Worm (Caenorhabditis elegans) whole organism, late embryonic: ENCODE results near the gene F21C10.6.

Experiments
- C08G9.2 ChIP-seq: sonication (generic microtip); optimal IDR thresholded peaks from 2 replicates; lab custom pipeline; 2016; ENCODE audit warnings: mild to moderate bottlenecking, missing genetic modification characterization, moderate library complexity, missing compliant biosample characterization
- Y22D7AL.16 ChIP-seq: sonication (generic microtip); optimal IDR thresholded peaks from 2 replicates; lab custom pipeline; 2016; ENCODE audit warnings: missing genetic modification characterization, missing compliant biosample characterization
- ahr-1 ChIP-seq: sonication (generic microtip); optimal IDR thresholded peaks from 2 replicates; lab custom pipeline; 2016; ENCODE audit warnings: missing genetic modification characterization, missing compliant biosample characterization
- ama-1 ChIP-seq: fragments of 150-350 bp; optimal IDR thresholded peaks from 2 replicates; lab custom pipeline; 2014
- ceh-14 ChIP-seq: sonication (generic microtip); optimal IDR thresholded peaks from 2 replicates; lab custom pipeline; 2016; ENCODE audit warnings: missing genotype, missing genetic modification characterization, missing compliant biosample characterization
- ceh-18 ChIP-seq: sonication (generic microtip); optimal IDR thresholded peaks from 2 replicates; lab custom pipeline; 2016; ENCODE audit warnings: missing genetic modification characterization, missing compliant biosample characterization
- ceh-19 ChIP-seq: fragments of 200-800 bp; sonication (Bioruptor generic); optimal IDR thresholded peaks from 2 replicates; lab custom pipeline; 2018; ENCODE audit warnings: mild to moderate bottlenecking, missing genetic modification characterization, missing compliant biosample characterization
- ceh-22 ChIP-seq: sonication (generic microtip); optimal IDR thresholded peaks from 2 replicates; lab custom pipeline; 2017; ENCODE audit warnings: missing biosample characterization, missing genetic modification characterization
- ceh-31 ChIP-seq: sonication (generic microtip); optimal IDR thresholded peaks from 2 replicates; lab custom pipeline; 2016; ENCODE audit warnings: missing genetic modification characterization, missing compliant biosample characterization
- ceh-34 ChIP-seq: sonication (generic microtip); optimal IDR thresholded peaks from 2 replicates; lab custom pipeline; 2016; ENCODE audit warnings: mild to moderate bottlenecking, missing genetic modification characterization, missing compliant biosample characterization
- dve-1 ChIP-seq: sonication (generic microtip); optimal IDR thresholded peaks from 2 replicates; lab custom pipeline; 2017; ENCODE audit warnings: antibody characterized with exemption, mild to moderate bottlenecking, missing genetic modification characterization, missing compliant biosample characterization
- elt-2 ChIP-seq: sonication (generic microtip); optimal IDR thresholded peaks from 2 replicates; lab custom pipeline; 2016; ENCODE audit warnings: missing genetic modification reagents, missing genetic modification characterization, missing compliant biosample characterization
- elt-4 ChIP-seq: sonication (generic microtip); optimal IDR thresholded peaks from 2 replicates; lab custom pipeline; 2016; ENCODE audit warnings: missing genetic modification characterization, missing compliant biosample characterization
- fkh-10 ChIP-seq: fragments of 150-350 bp; optimal IDR thresholded peaks from 2 replicates; lab custom pipeline; 2014; ENCODE audit warnings: missing biosample characterization, missing genetic modification reagents, missing genetic modification characterization
- fkh-6 ChIP-seq: sonication (generic microtip); optimal IDR thresholded peaks from 2 replicates; lab custom pipeline; 2016; ENCODE audit warnings: missing genetic modification characterization, missing compliant biosample characterization
- gmeb-2 ChIP-seq: sonication (generic microtip); optimal IDR thresholded peaks from 2 replicates; lab custom pipeline; 2016; ENCODE audit warnings: missing genetic modification characterization, inconsistent platforms, missing compliant biosample characterization
- hlh-30 ChIP-seq: sonication (generic microtip); optimal IDR thresholded peaks from 2 replicates; lab custom pipeline; 2017; ENCODE audit warnings: antibody characterized with exemption, missing genetic modification characterization, missing compliant biosample characterization; ENCODE audit not compliant: insufficient read depth
- hlh-8 ChIP-seq: sonication (generic microtip); optimal IDR thresholded peaks from 2 replicates; lab custom pipeline; 2016; ENCODE audit warnings: missing genotype, missing genetic modification characterization, missing compliant biosample characterization
- lim-6 ChIP-seq: sonication (generic microtip); optimal IDR thresholded peaks from 2 replicates; lab custom pipeline; 2016; ENCODE audit warnings: missing genetic modification characterization, missing compliant biosample characterization
- lin-11 ChIP-seq: fragments of 200-800 bp; sonication (Bioruptor generic); optimal IDR thresholded peaks from 2 replicates; lab custom pipeline; 2018; ENCODE audit warnings: mild to moderate bottlenecking, missing genetic modification characterization, missing compliant biosample characterization
- madf-2 ChIP-seq: sonication (generic microtip); optimal IDR thresholded peaks from 2 replicates; lab custom pipeline; 2017; ENCODE audit warnings: missing genetic modification characterization, missing compliant biosample characterization
- mec-3 ChIP-seq: sonication (generic microtip); optimal IDR thresholded peaks from 2 replicates; lab custom pipeline; 2016; ENCODE audit warnings: borderline replicate concordance, missing genetic modification characterization, missing compliant biosample characterization
- nfya-1 ChIP-seq: sonication (generic microtip); optimal IDR thresholded peaks from 2 replicates; lab custom pipeline; 2017; ENCODE audit warnings: missing genetic modification characterization, mild to moderate bottlenecking, missing compliant biosample characterization, antibody characterized with exemption, moderate library complexity
- nhr-11 ChIP-seq: fragments of 150-350 bp; optimal IDR thresholded peaks from 2 replicates; lab custom pipeline; 2014; ENCODE audit warnings: missing biosample characterization, missing genetic modification characterization
- nhr-232 ChIP-seq: sonication (generic microtip); optimal IDR thresholded peaks from 2 replicates; lab custom pipeline; 2016; ENCODE audit warnings: missing genetic modification characterization, missing compliant biosample characterization
- npax-4 ChIP-seq: sonication (generic microtip); optimal IDR thresholded peaks from 2 replicates; lab custom pipeline; 2016; ENCODE audit warnings: missing genetic modification characterization, missing compliant biosample characterization
- odd-2 ChIP-seq: sonication (generic microtip); optimal IDR thresholded peaks from 2 replicates; lab custom pipeline; 2017; ENCODE audit warnings: antibody characterized with exemption, mild to moderate bottlenecking, missing genetic modification characterization, missing compliant biosample characterization
- pax-1 ChIP-seq: fragments of 150-350 bp; optimal IDR thresholded peaks from 2 replicates; lab custom pipeline; 2014; ENCODE audit warnings: missing biosample characterization, missing genetic modification characterization
- pha-2 ChIP-seq: sonication (generic microtip); optimal IDR thresholded peaks from 2 replicates; lab custom pipeline; 2017; ENCODE audit warnings: mild to moderate bottlenecking, missing genetic modification characterization, missing compliant biosample characterization
- pqm-1 ChIP-seq: sonication (generic microtip); optimal IDR thresholded peaks from 2 replicates; lab custom pipeline; 2016; ENCODE audit warnings: missing genetic modification characterization, missing compliant biosample characterization
- ref-2 ChIP-seq: sonication (generic microtip); optimal IDR thresholded peaks from 2 replicates; lab custom pipeline; 2016; ENCODE audit warnings: missing genetic modification characterization, missing compliant biosample characterization
- rnt-1 ChIP-seq: sonication (generic microtip); optimal IDR thresholded peaks from 2 replicates; lab custom pipeline; 2016; ENCODE audit warnings: missing genetic modification characterization, missing compliant biosample characterization
- sdc-2 ChIP-seq: sonication (generic microtip); optimal IDR thresholded peaks from 2 replicates; lab custom pipeline; 2016; ENCODE audit warnings: missing genotype, missing genetic modification characterization, missing compliant biosample characterization
- sox-2 ChIP-seq: fragments of 200-800 bp; sonication (Bioruptor generic); IDR thresholded peaks from 2 replicates; pipeline ENCODE4 v1.3.6; 2022; ENCODE audit warnings: missing genetic modification reagents, missing genetic modification characterization, missing compliant biosample characterization
- sox-4 ChIP-seq: sonication (generic microtip); optimal IDR thresholded peaks from 2 replicates; lab custom pipeline; 2017; ENCODE audit warnings: mild to moderate bottlenecking, missing genetic modification characterization, inconsistent platforms, missing compliant biosample characterization
- syd-9 ChIP-seq: sonication (generic microtip); optimal IDR thresholded peaks from 2 replicates; lab custom pipeline; 2016; ENCODE audit warnings: mild to moderate bottlenecking, missing genetic modification characterization, moderate library complexity, missing compliant biosample characterization
- tbx-2 ChIP-seq: sonication (generic microtip); optimal IDR thresholded peaks from 2 replicates; lab custom pipeline; 2016; ENCODE audit warnings: missing genetic modification characterization, missing compliant biosample characterization
- tbx-7 ChIP-seq: sonication (generic microtip); optimal IDR thresholded peaks from 2 replicates; lab custom pipeline; 2016; ENCODE audit warnings: missing genotype, missing genetic modification characterization, missing compliant biosample characterization
- unc-3 ChIP-seq, 2 experiments: fragments of 200-800 bp in 1 of 2; sonication (Bioruptor generic) in 1 of 2; sonication (generic microtip) in 1 of 2; conservative IDR thresholded peaks in 1 of 2; optimal IDR thresholded peaks in 1 of 2; 2 replicates each; pipeline versions ENCODE4 v1.3.6 to Lab custom; 2016 to 2022; ENCODE audit warnings: missing compliant biosample characterization in 2 of 2, missing genetic modification characterization in 2 of 2, missing genetic modification reagents in 1 of 2
- unc-42 ChIP-seq: sonication (generic microtip); optimal IDR thresholded peaks from 2 replicates; lab custom pipeline; 2016; ENCODE audit warnings: missing genotype, missing genetic modification characterization, missing compliant biosample characterization
- unc-55 ChIP-seq: sonication (generic microtip); optimal IDR thresholded peaks from 2 replicates; lab custom pipeline; 2017; ENCODE audit warnings: missing biosample characterization, missing genetic modification reagents, missing genetic modification characterization
- zip-5 ChIP-seq: sonication (generic microtip); optimal IDR thresholded peaks from 2 replicates; lab custom pipeline; 2016; ENCODE audit warnings: missing genetic modification characterization, missing compliant biosample characterization

Gene F21C10.6

DNA sequence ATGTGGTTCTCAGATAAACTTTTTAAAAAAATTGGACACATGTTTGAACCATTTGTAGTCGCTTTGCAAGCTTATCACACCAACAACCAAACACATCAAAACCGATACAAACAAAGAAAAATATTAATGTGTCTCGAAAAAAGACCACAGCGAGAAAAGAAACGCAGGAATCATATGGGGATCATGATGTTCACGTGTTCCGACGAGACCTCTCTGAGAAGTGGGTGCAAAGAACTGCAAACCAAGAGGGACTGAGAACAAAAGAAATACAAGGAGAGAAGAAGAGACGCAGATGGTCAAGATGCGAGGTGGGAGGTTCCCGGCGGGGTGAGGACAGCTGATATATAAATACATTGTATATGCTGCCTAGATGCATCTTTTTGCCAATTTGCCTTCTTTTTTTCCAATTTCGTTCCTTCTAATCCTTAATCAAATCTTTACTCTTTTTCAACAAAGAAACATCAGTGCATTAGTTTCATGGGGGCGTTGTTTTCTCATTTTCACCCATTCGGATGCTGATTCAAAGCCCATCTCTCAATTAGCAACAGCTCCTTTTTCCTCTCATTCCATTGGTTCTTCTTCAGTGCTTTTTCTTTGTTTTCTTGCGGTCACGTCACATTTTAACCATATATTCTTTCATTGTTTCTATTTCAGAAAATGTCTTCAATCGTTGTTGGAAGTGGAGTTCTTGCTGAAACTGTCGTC is 28.5 kb upstream of the F21C10.6 start, which contains the start of gene F21C10.10:
F21C10.10 (plus strand) TSS at position 655 of the 705 bp plus-strand sequence.
- TF ChIP-seq dve-1 (peak; percentile 37), pqm-1 (tag; lab: Kevin White, UChicago) (no peak), ama-1 (lab: Kevin White, UChicago) (no peak), hlh-8 (peak; percentile 46), elt-2 (tag; lab: Kevin White, UChicago) (peak; percentile 78), sox-4 (tag; lab: Kevin White, UChicago) (no peak), unc-42 (peak; percentile 67), rnt-1 (peak; percentile 66), pha-2 (no peak), nfya-1 (tag; lab: Kevin White, UChicago) (peak; percentile 76), mec-3 (tag; lab: Kevin White, UChicago) (no peak), pax-1 (tag; lab: Kevin White, UChicago) (no peak), unc-3 (GFP tag; conservative IDR thresholded peaks at IDR 0.05; lab: Robert Waterston, UW) (no peak), unc-3 (tag; optimal IDR thresholded peaks at IDR 0.05; lab: Kevin White, UChicago) (no peak), tbx-2 (tag; lab: Kevin White, UChicago) (peak; percentile 85), nhr-11 (no peak), ceh-34 (peak; percentile 34), madf-2 (no peak), sox-2 (GFP tag; lab: Robert Waterston, UW) (peak; percentile 40; the same call in 1 of the 2 replicates), C08G9.2 (tag; lab: Kevin White, UChicago) (no peak), ceh-18 (tag; lab: Kevin White, UChicago) (peak; percentile 73), lim-6 (tag; lab: Kevin White, UChicago) (no peak), ahr-1 (tag; lab: Kevin White, UChicago) (no peak), hlh-30 (peak; percentile 93), unc-55 (GFP tag; lab: Kevin White, UChicago) (peak; percentile 84), ref-2 (tag; lab: Kevin White, UChicago) (peak; percentile 74), zip-5 (tag; lab: Kevin White, UChicago) (no peak), sdc-2 (tag; lab: Kevin White, UChicago) (no peak), syd-9 (peak; percentile 15), ceh-31 (tag; lab: Kevin White, UChicago) (peak; percentile 41), fkh-6 (no peak)
- TF ChIP-seq, all 69 proteins: peak for 15

DNA sequence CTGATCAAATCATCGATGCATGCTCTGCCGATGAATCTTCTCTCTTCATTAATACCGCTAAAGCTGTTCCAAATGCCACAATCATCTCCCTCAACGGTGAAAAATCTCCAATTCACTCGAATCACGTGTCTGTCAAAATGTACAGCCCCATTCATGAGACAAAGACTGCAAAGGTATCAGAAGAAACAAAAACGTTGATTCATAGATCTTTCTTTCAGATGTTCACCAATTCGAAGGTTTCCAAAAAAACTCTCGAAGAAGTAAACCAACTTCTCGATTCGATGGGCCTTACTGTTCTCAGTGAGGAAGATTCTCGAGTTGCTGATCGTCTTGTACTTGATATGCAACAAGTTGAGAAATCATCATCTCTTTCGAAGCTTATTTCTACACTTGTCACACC is 27.6 kb upstream of the F21C10.6 start:
- TF ChIP-seq gmeb-2: no peak
- TF ChIP-seq nhr-232 (tag; lab: Kevin White, UChicago): no peak
- TF ChIP-seq nhr-11: no peak
- no peak for TF ChIP-seq madf-2
- TF ChIP-seq tbx-7 (tag; lab: Kevin White, UChicago): no peak
- TF ChIP-seq lin-11 (tag; lab: Kevin White, UChicago): no peak
- TF ChIP-seq ceh-19 (GFP tag; lab: Kevin White, UChicago): no peak
- TF ChIP-seq ceh-14 (tag; lab: Kevin White, UChicago): no peak
- no peak for TF ChIP-seq ceh-22 (tag; lab: Kevin White, UChicago)
- TF ChIP-seq npax-4 (tag; lab: Kevin White, UChicago): no peak
- TF ChIP-seq Y22D7AL.16: no peak
- TF ChIP-seq odd-2 (tag; lab: Kevin White, UChicago): no peak
- no peak for TF ChIP-seq elt-2 (tag; lab: Kevin White, UChicago)
- no peak for TF ChIP-seq elt-4 (tag; lab: Kevin White, UChicago)
- TF ChIP-seq ama-1 (lab: Kevin White, UChicago): no peak
- no peak for TF ChIP-seq nfya-1 (tag; lab: Kevin White, UChicago)
- TF ChIP-seq rnt-1: no peak
- no peak for TF ChIP-seq fkh-10 (GFP tag; lab: Kevin White, UChicago)
